Worm (Caenorhabditis elegans) whole organism, L3 larva: ENCODE measurements around the gene prx-12.

Experiments used
- ama-1 ChIP-seq: fragments of 150-350 bp; optimal IDR thresholded peaks from 2 replicates; lab custom pipeline; 2018
- ceh-16 ChIP-seq: sonication (generic microtip); optimal IDR thresholded peaks from 2 replicates; lab custom pipeline; 2017; ENCODE audit warnings: missing biosample characterization, missing genetic modification characterization
- lin-15B ChIP-seq: fragments of 150-350 bp; optimal IDR thresholded peaks from 2 replicates; lab custom pipeline; 2014; ENCODE audit warnings: missing biosample characterization, missing genetic modification characterization
- nhr-11 ChIP-seq: fragments of 150-350 bp; optimal IDR thresholded peaks from 2 replicates; lab custom pipeline; 2014; ENCODE audit warnings: missing biosample characterization, missing genetic modification characterization
- pqm-1 ChIP-seq: fragments of 150-350 bp; optimal IDR thresholded peaks from 2 replicates; lab custom pipeline; 2017; ENCODE audit warnings: missing biosample characterization, missing genetic modification characterization, inconsistent platforms

DNA sequence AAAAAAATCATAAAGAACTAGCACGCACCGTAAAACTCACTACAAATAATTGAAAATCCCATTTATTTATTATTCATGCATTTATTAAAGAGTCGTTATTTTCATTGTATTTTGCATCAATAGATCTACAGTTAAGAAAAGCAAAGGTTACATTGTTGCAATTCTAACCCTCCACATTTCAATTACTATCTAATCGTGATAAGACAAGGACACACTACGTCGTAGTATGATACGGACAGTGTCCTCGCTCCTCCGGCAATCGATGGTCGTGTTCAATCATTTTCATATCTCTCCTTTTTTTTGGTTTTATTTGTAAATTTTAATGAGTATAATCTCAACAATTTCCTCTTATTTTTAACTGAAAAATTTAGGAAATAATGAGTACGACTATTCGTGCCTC lies at the start of gene prx-12:
- TF ChIP-seq ama-1 (lab: Kevin White, UChicago) (no peak), ceh-16 (tag; lab: Kevin White, UChicago) (no peak), nhr-11 (tag; lab: Kevin White, UChicago) (no peak), lin-15B (tag; lab: Kevin White, UChicago) (no peak), pqm-1 (tag; lab: Kevin White, UChicago) (peak; percentile 61)
